Worm (Caenorhabditis elegans) whole organism, early embryonic: ENCODE data around the gene acr-17.
"Not testable (repeated sequence)": the region's sequence is repeated elsewhere in the genome, so short reads cannot be mapped to it uniquely, and the experiment has no call there.

Source experiments
- B0310.2 ChIP-seq: sonication (generic microtip); optimal IDR thresholded peaks from 2 replicates; lab custom pipeline; 2016; ENCODE audit warnings: mild to moderate bottlenecking, missing genetic modification characterization, missing compliant biosample characterization
- F13C5.2 ChIP-seq: sonication (generic microtip); optimal IDR thresholded peaks from 2 replicates; lab custom pipeline; 2017; ENCODE audit warnings: mild to moderate bottlenecking, missing genetic modification characterization, inconsistent platforms, missing compliant biosample characterization
- aly-1 ChIP-seq: sonication (generic microtip); optimal IDR thresholded peaks from 2 replicates; lab custom pipeline; 2016; ENCODE audit warnings: missing genetic modification characterization, missing compliant biosample characterization
- ama-1 ChIP-seq: fragments of 150-350 bp; optimal IDR thresholded peaks from 2 replicates; lab custom pipeline; 2014
- ceh-13 ChIP-seq: fragments of 200-800 bp; sonication (Bioruptor generic); optimal IDR thresholded peaks from 2 replicates; lab custom pipeline; 2018; ENCODE audit warnings: mild to moderate bottlenecking, missing genetic modification characterization, missing compliant biosample characterization
- ceh-36 ChIP-seq: sonication (generic microtip); optimal IDR thresholded peaks from 2 replicates; lab custom pipeline; 2016; ENCODE audit warnings: missing genetic modification characterization, inconsistent platforms, missing compliant biosample characterization
- ets-7 ChIP-seq: sonication (generic microtip); optimal IDR thresholded peaks from 2 replicates; lab custom pipeline; 2016; ENCODE audit warnings: missing genotype, missing genetic modification characterization, missing compliant biosample characterization
- flt-1 ChIP-seq: fragments of 200-800 bp; sonication (Bioruptor generic); IDR thresholded peaks from 2 replicates; pipeline ENCODE4 v1.3.6; 2022; ENCODE audit warnings: missing genetic modification characterization, missing compliant biosample characterization
- hmbx-1 ChIP-seq: sonication (generic microtip); optimal IDR thresholded peaks from 2 replicates; lab custom pipeline; 2016; ENCODE audit warnings: mild to moderate bottlenecking, missing genetic modification characterization, missing compliant biosample characterization
- hmg-4 ChIP-seq: fragments of 200-800 bp; sonication (Bioruptor generic); optimal IDR thresholded peaks from 2 replicates; lab custom pipeline; 2018; ENCODE audit warnings: mild to moderate bottlenecking, missing genetic modification characterization, missing compliant biosample characterization
- hnd-1 ChIP-seq: sonication (generic microtip); optimal IDR thresholded peaks from 2 replicates; lab custom pipeline; 2016; ENCODE audit warnings: missing genetic modification characterization, missing compliant biosample characterization
- pes-1 ChIP-seq: fragments of 200-800 bp; sonication (Bioruptor generic); IDR thresholded peaks from 2 replicates; pipeline ENCODE4 v1.3.6; 2022; ENCODE audit warnings: missing genetic modification reagents, missing genetic modification characterization, missing compliant biosample characterization
- scrt-1 ChIP-seq: fragments of 200-800 bp; sonication (Bioruptor generic); IDR thresholded peaks from 2 replicates; pipeline ENCODE4 v1.3.6; 2022; ENCODE audit warnings: missing genetic modification characterization, missing compliant biosample characterization
- sea-1 ChIP-seq: fragments of 200-800 bp; sonication (Bioruptor generic); conservative IDR thresholded peaks from 2 replicates; pipeline ENCODE4 v1.3.6; 2022; ENCODE audit warnings: missing genetic modification characterization, missing compliant biosample characterization
- tbx-11 ChIP-seq: fragments of 200-800 bp; sonication (Bioruptor generic); IDR thresholded peaks from 2 replicates; pipeline ENCODE4 v1.3.6; 2022; ENCODE audit warnings: missing genetic modification characterization, missing compliant biosample characterization
- tbx-37 ChIP-seq: fragments of 200-800 bp; sonication (Bioruptor generic); conservative IDR thresholded peaks from 2 replicates; pipeline ENCODE4 v1.3.6; 2022; ENCODE audit warnings: missing genetic modification reagents, missing genetic modification characterization, missing compliant biosample characterization
- tra-4 ChIP-seq: sonication (generic microtip); optimal IDR thresholded peaks from 2 replicates; lab custom pipeline; 2017; ENCODE audit warnings: missing genetic modification characterization, missing compliant biosample characterization

The acr-17 gene

ce11 chrV:2601817-2602216 is 6.6 kb upstream of the acr-17 start:
- TF ChIP-seq aly-1 (tag; lab: Kevin White, UChicago) (no peak), ceh-36 (tag; lab: Kevin White, UChicago) (no peak), sea-1 (GFP tag; lab: Robert Waterston, UW) (no peak)

ce11 chrV:2603056-2603455 is 5.4 kb upstream of the acr-17 start, which contains the start of gene F53E10.6:
Gene F53E10.6 (minus strand): TSS chrV:2603063.
- TF ChIP-seq scrt-1 (GFP tag; lab: Robert Waterston, UW) = no peak
- TF ChIP-seq tbx-11 (GFP tag; lab: Robert Waterston, UW) = 0 out of 2 replicates have a peak, but pooled peaks have one; percentile 16
- peak; percentile 60; the same call in 1 of the 2 replicates for TF ChIP-seq tbx-37
- TF ChIP-seq F13C5.2 (tag; lab: Kevin White, UChicago) = no peak
- no peak for TF ChIP-seq hmbx-1 (tag; lab: Kevin White, UChicago)
- TF ChIP-seq hmg-4 (GFP tag; lab: Kevin White, UChicago) = no peak
- TF ChIP-seq ama-1 (lab: Kevin White, UChicago) = no peak
- TF ChIP-seq ceh-13 (GFP tag; lab: Kevin White, UChicago) = no peak
- no peak for TF ChIP-seq tra-4
- no peak for TF ChIP-seq sea-1 (GFP tag; lab: Robert Waterston, UW)
- peak; percentile 53; the same call in 1 of the 2 replicates for TF ChIP-seq pes-1
- no peak for TF ChIP-seq B0310.2 (tag; lab: Kevin White, UChicago)
- no peak for TF ChIP-seq ets-7 (tag; lab: Kevin White, UChicago)
- TF ChIP-seq flt-1 = no peak
- no peak for TF ChIP-seq ceh-36 (tag; lab: Kevin White, UChicago)
- no peak for TF ChIP-seq hnd-1
- TF ChIP-seq aly-1 (tag; lab: Kevin White, UChicago) = no peak

- TF ChIP-seq flt-1 (no peak), pes-1 (no peak)
Measured at ce11 chrV:2614986-2615687, 6.7 kb downstream of the acr-17 start, which contains the start of gene F53E10.1. Gene F53E10.1 (plus strand): TSS chrV:2615310.

ce11 chrV:2617499-2617898 is 9.0 kb downstream of the acr-17 start:
- no peak for TF ChIP-seq flt-1
- 0 out of 2 replicates have a peak, but pooled peaks have one; percentile 13 for TF ChIP-seq tbx-11 (GFP tag; lab: Robert Waterston, UW)

- TF ChIP-seq ceh-13 (GFP tag; lab: Kevin White, UChicago) (no peak), hmbx-1 (tag; lab: Kevin White, UChicago) (no peak), tbx-11 (GFP tag; lab: Robert Waterston, UW) (no peak), aly-1 (tag; lab: Kevin White, UChicago) (no peak), tra-4 (no peak), hnd-1 (no peak), scrt-1 (GFP tag; lab: Robert Waterston, UW) (no peak), pes-1 (no peak), sea-1 (GFP tag; lab: Robert Waterston, UW) (no peak), B0310.2 (tag; lab: Kevin White, UChicago) (no peak), ama-1 (lab: Kevin White, UChicago) (no peak), ets-7 (tag; lab: Kevin White, UChicago) (no peak), ceh-36 (tag; lab: Kevin White, UChicago) (no peak), flt-1 (no peak), F13C5.2 (tag; lab: Kevin White, UChicago) (no peak), hmg-4 (GFP tag; lab: Kevin White, UChicago) (no peak)
Measured at ce11 chrV:2621879-2622278, 13.4 kb downstream of the acr-17 start, which contains the start of gene srh-271. Gene srh-271 (minus strand): TSS chrV:2621979.

- TF ChIP-seq F13C5.2 (tag; lab: Kevin White, UChicago) = no peak
- TF ChIP-seq flt-1 = peak; percentile 27; the same call in 1 of the 2 replicates
- no peak for TF ChIP-seq tbx-37
- no peak for TF ChIP-seq tra-4
- no peak for TF ChIP-seq B0310.2 (tag; lab: Kevin White, UChicago)
- TF ChIP-seq hnd-1 = no peak
- no peak for TF ChIP-seq tbx-11 (GFP tag; lab: Robert Waterston, UW)
Measured at ce11 chrV:2623765-2624164, 15.3 kb downstream of the acr-17 start.

ce11 chrV:2625360-2625759 is 16.9 kb downstream of the acr-17 start, which contains the start of gene sknr-1:
Gene sknr-1 (minus strand): TSS chrV:2625460.
- TF ChIP-seq scrt-1 (GFP tag; lab: Robert Waterston, UW); tbx-11 (GFP tag; lab: Robert Waterston, UW); ceh-13 (GFP tag; lab: Kevin White, UChicago): not testable (repeated sequence)

ce11 chrV:2634783-2635569 is 26.5 kb downstream of the acr-17 start:
- TF ChIP-seq pes-1 = 0 out of 2 replicates have a peak, but pooled peaks have one; percentile 11
- peak; percentile 29; the same call in 1 of the 2 replicates for TF ChIP-seq flt-1
